Worm (Caenorhabditis elegans): ENCODE data around the gene pqn-31.

The pqn-31 gene

ce11 chrV:9128562-9128961, 19.2 kb downstream of the pqn-31 start (continued):
- TF ChIP-seq dve-1 (tag; optimal IDR thresholded peaks at IDR 0.05; ENCODE audit: insufficient read depth) (no peak), lin-15B (tag; optimal IDR thresholded peaks at IDR 0.05) (no peak), nhr-6 (tag; optimal IDR thresholded peaks at IDR 0.05) (no peak), saeg-2 (GFP tag; IDR thresholded peaks at IDR 0.05) (no peak), madf-9 (GFP tag; conservative IDR thresholded peaks at IDR 0.05) (no peak), nhr-25 (tag; optimal IDR thresholded peaks at IDR 0.05; ENCODE audit: borderline replicate concordance, insufficient read depth) (no peak), Y48G9A.11 (GFP tag; IDR thresholded peaks at IDR 0.05) (no peak), aha-1 (tag) (no peak), fkh-10 (GFP tag; optimal IDR thresholded peaks at IDR 0.05) (peak; percentile 15), T26A8.4 (GFP tag; IDR thresholded peaks at IDR 0.05) (no peak), fos-1 (tag; optimal IDR thresholded peaks at IDR 0.05) (no peak), cey-2 (tag; optimal IDR thresholded peaks at IDR 0.05; ENCODE audit: borderline replicate concordance, insufficient read depth) (no peak), lsy-2 (tag; optimal IDR thresholded peaks at IDR 0.05) (no peak), dpl-1 (GFP tag; optimal IDR thresholded peaks at IDR 0.05) (no peak), nhr-48 (tag; optimal IDR thresholded peaks at IDR 0.05) (peak; percentile 41), duxl-1 (tag; optimal IDR thresholded peaks at IDR 0.05; ENCODE audit: poor library complexity) (no peak), ztf-7 (tag; optimal IDR thresholded peaks at IDR 0.05) (no peak), hmg-1.1 (GFP tag; IDR thresholded peaks at IDR 0.05) (peak; percentile 69), hlh-30 (tag; optimal IDR thresholded peaks at IDR 0.05; ENCODE audit: insufficient read depth) (peak; percentile 86), R02D3.7 (tag; optimal IDR thresholded peaks at IDR 0.05) (no peak), F26F4.8 (GFP tag; conservative IDR thresholded peaks at IDR 0.05) (no peak), mxl-3 (GFP tag; optimal IDR thresholded peaks at IDR 0.05) (peak; percentile 77), F37D6.2 (tag; optimal IDR thresholded peaks at IDR 0.05) (peak; percentile 11), lin-29 (GFP tag; IDR thresholded peaks at IDR 0.05) (no peak), zfp-2 (tag; optimal IDR thresholded peaks at IDR 0.05) (no peak), dmd-6 (GFP tag; IDR thresholded peaks at IDR 0.05) (peak; percentile 41; the same call in 1 of the 2 replicates), daf-8 (GFP tag; IDR thresholded peaks at IDR 0.05) (no peak), nhr-111 (GFP tag; optimal IDR thresholded peaks at IDR 0.05) (no peak), nhr-42 (GFP tag; IDR thresholded peaks at IDR 0.05) (no peak), mes-2 (tag; optimal IDR thresholded peaks at IDR 0.05; ENCODE audit: poor library complexity, severe bottlenecking) (no peak), hlh-11 (tag; optimal IDR thresholded peaks at IDR 0.05) (no peak), nhr-77 (tag; optimal IDR thresholded peaks at IDR 0.05) (no peak), spr-3 (GFP tag; optimal IDR thresholded peaks at IDR 0.05) (no peak), gei-8 (GFP tag; optimal IDR thresholded peaks at IDR 0.05) (no peak), tag-97 (GFP tag; IDR thresholded peaks at IDR 0.05) (no peak), lin-38 (GFP tag; IDR thresholded peaks at IDR 0.05) (no peak), nhr-10 (tag; optimal IDR thresholded peaks at IDR 0.05) (no peak), ztf-11 (tag; optimal IDR thresholded peaks at IDR 0.05) (no peak), dmd-8 (GFP tag; IDR thresholded peaks at IDR 0.05) (no peak), rbr-2 (tag; optimal IDR thresholded peaks at IDR 0.05) (no peak), F10B5.3 (tag; optimal IDR thresholded peaks at IDR 0.05) (no peak)

DNA sequence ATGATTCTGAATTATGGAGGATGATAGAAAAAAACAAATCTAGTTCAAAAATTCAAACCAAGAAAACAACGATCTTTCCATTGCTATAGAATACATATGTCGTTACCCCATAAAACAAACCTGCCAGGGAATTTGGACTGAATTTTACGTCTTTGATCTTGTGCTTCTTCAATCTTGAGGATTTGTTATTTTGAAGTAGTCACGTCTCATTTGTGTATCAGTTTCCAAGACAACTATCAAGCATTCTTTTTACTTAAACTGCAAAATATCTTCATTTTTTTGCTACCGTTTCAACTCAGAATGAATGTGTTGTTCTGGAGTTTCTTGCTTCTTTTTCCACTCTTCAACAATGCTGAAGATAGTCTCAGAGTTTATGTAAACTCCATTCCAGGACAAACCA, 21.4 kb downstream of the pqn-31 start, which contains the start of gene F21C10.19:
TSS of gene F21C10.19 (plus strand) at position 301 of the 400 bp plus-strand sequence.
- TF ChIP-seq lsy-2 (tag; optimal IDR thresholded peaks at IDR 0.05) (no peak), ces-1 (GFP tag; optimal IDR thresholded peaks at IDR 0.05) (no peak), ceh-82 (tag; optimal IDR thresholded peaks at IDR 0.05) (no peak), T26A8.4 (GFP tag; IDR thresholded peaks at IDR 0.05) (no peak), ZK337.2 (GFP tag; IDR thresholded peaks at IDR 0.05) (no peak), D1046.2 (GFP tag; IDR thresholded peaks at IDR 0.05) (no peak), zag-1 (tag; optimal IDR thresholded peaks at IDR 0.05) (no peak), daf-19 (GFP tag; conservative IDR thresholded peaks at IDR 0.05) (no peak), nhr-237 (tag; optimal IDR thresholded peaks at IDR 0.05) (no peak), egl-27 (tag; optimal IDR thresholded peaks at IDR 0.05) (no peak), madf-9 (GFP tag; conservative IDR thresholded peaks at IDR 0.05) (no peak), nhr-41 (GFP tag; IDR thresholded peaks at IDR 0.05) (no peak), T20F7.1 (GFP tag; optimal IDR thresholded peaks at IDR 0.05) (no peak), skn-1 (tag; optimal IDR thresholded peaks at IDR 0.05) (no peak), spr-3 (GFP tag; optimal IDR thresholded peaks at IDR 0.05) (no peak), lin-38 (GFP tag; IDR thresholded peaks at IDR 0.05) (no peak), Y5F2A.4 (GFP tag; optimal IDR thresholded peaks at IDR 0.05) (no peak), cey-2 (tag; optimal IDR thresholded peaks at IDR 0.05; ENCODE audit: borderline replicate concordance, insufficient read depth) (no peak), rbr-2 (tag; optimal IDR thresholded peaks at IDR 0.05) (no peak)

All from whole organism, L4 larva.